Fruit fly (Drosophila melanogaster) whole organism, prepupa: ENCODE data around the gene CG15262.

ENCODE experiments used
- Blimp-1 ChIP-seq: fragments of 200-800 bp; sonication (Bioruptor generic); optimal IDR thresholded peaks from 3 replicates; lab custom pipeline; 2017; ENCODE audit warnings: missing biosample characterization, missing genetic modification characterization, mild to moderate bottlenecking, moderate library complexity, missing genetic modification reagents
- CG10669 ChIP-seq: fragments of 200-800 bp; sonication (Bioruptor generic); optimal IDR thresholded peaks from 3 replicates; lab custom pipeline; 2018; ENCODE audit warnings: missing biosample characterization, mild to moderate bottlenecking, missing genetic modification characterization, moderate library complexity
- CG11902 ChIP-seq: fragments of 200-800 bp; sonication (Bioruptor generic); optimal IDR thresholded peaks from 3 replicates; lab custom pipeline; 2016; ENCODE audit warnings: missing biosample characterization, missing genetic modification characterization
- CG15336 ChIP-seq: fragments of 200-800 bp; sonication (Bioruptor generic); IDR thresholded peaks from 2 replicates; pipeline ENCODE4 v1.3.6; 2022; ENCODE audit warnings: missing biosample characterization, missing genetic modification characterization
- CG3032 ChIP-seq: fragments of 200-800 bp; optimal IDR thresholded peaks from 2 replicates; lab custom pipeline; 2019; ENCODE audit warnings: missing biosample characterization, mild to moderate bottlenecking, missing genetic modification characterization, moderate library complexity
- CG31627 ChIP-seq: fragments of 200-800 bp; sonication (Bioruptor generic); optimal IDR thresholded peaks from 3 replicates; lab custom pipeline; 2016; ENCODE audit warnings: missing biosample characterization, missing genetic modification characterization
- CG32006 ChIP-seq: fragments of 200-800 bp; sonication (Bioruptor generic); optimal IDR thresholded peaks from 3 replicates; lab custom pipeline; 2017; ENCODE audit warnings: missing biosample characterization, mild to moderate bottlenecking, missing genetic modification characterization
- CG34406 ChIP-seq: fragments of 200-800 bp; sonication (Bioruptor generic); optimal IDR thresholded peaks from 3 replicates; lab custom pipeline; 2016; ENCODE audit warnings: missing biosample characterization, missing genetic modification characterization
- CG3919 ChIP-seq: fragments of 200-800 bp; sonication (Bioruptor generic); optimal IDR thresholded peaks from 3 replicates; lab custom pipeline; 2016; ENCODE audit warnings: missing biosample characterization, missing genetic modification characterization
- CG4318 ChIP-seq: fragments of 200-800 bp; sonication (Bioruptor generic); optimal IDR thresholded peaks from 3 replicates; lab custom pipeline; 2017; ENCODE audit warnings: missing biosample characterization, mild to moderate bottlenecking, missing genetic modification characterization
- CG6163 ChIP-seq: fragments of 200-800 bp; sonication (Bioruptor generic); IDR thresholded peaks from 3 replicates; pipeline ENCODE4 v1.3.6; 2022; ENCODE audit warnings: missing biosample characterization, missing genetic modification characterization
- CG6276 ChIP-seq: fragments of 200-800 bp; sonication (Bioruptor generic); optimal IDR thresholded peaks from 2 replicates; lab custom pipeline; 2017; ENCODE audit warnings: missing biosample characterization, mild to moderate bottlenecking, missing genetic modification characterization
- CG6792 ChIP-seq: fragments of 200-800 bp; sonication (Bioruptor generic); optimal IDR thresholded peaks from 3 replicates; lab custom pipeline; 2016; ENCODE audit warnings: missing biosample characterization, missing genetic modification characterization
- CG6808 ChIP-seq: fragments of 200-800 bp; sonication (Bioruptor generic); optimal IDR thresholded peaks from 3 replicates; lab custom pipeline; 2017; ENCODE audit warnings: missing biosample characterization, missing genetic modification characterization, mild to moderate bottlenecking, moderate library complexity, missing genetic modification reagents
- CG6854 ChIP-seq: fragments of 200-800 bp; sonication (Bioruptor generic); optimal IDR thresholded peaks from 2 replicates; lab custom pipeline; 2017; ENCODE audit warnings: missing biosample characterization, mild to moderate bottlenecking, missing genetic modification characterization
- CG7368 ChIP-seq: fragments of 200-800 bp; sonication (Bioruptor generic); optimal IDR thresholded peaks from 3 replicates; lab custom pipeline; 2016; ENCODE audit warnings: missing biosample characterization, missing genetic modification characterization
- CG8119 ChIP-seq: fragments of 200-800 bp; sonication (Bioruptor generic); IDR thresholded peaks from 3 replicates; pipeline ENCODE4 v1.3.6; 2022; ENCODE audit warnings: missing biosample characterization, missing genetic modification characterization
- CG8319 ChIP-seq: fragments of 200-800 bp; sonication (Bioruptor generic); optimal IDR thresholded peaks from 3 replicates; lab custom pipeline; 2016; ENCODE audit warnings: missing biosample characterization, missing genetic modification characterization
- CG8632 ChIP-seq: fragments of 200-800 bp; sonication (Bioruptor generic); optimal IDR thresholded peaks from 3 replicates; lab custom pipeline; 2016; ENCODE audit warnings: missing biosample characterization, missing genetic modification characterization
- CG9139 ChIP-seq: fragments of 200-800 bp; sonication (Bioruptor generic); optimal IDR thresholded peaks from 3 replicates; lab custom pipeline; 2017; ENCODE audit warnings: missing biosample characterization, mild to moderate bottlenecking, missing genetic modification characterization
- Eip75B ChIP-seq: fragments of 200-800 bp; sonication (Bioruptor generic); optimal IDR thresholded peaks from 3 replicates; lab custom pipeline; 2016; ENCODE audit warnings: missing biosample characterization, missing genetic modification characterization
- Eip78C ChIP-seq: fragments of 200-800 bp; sonication (Bioruptor generic); peaks from one replicate; lab custom pipeline; 2016; ENCODE audit warnings: missing biosample characterization, missing genetic modification characterization
- Eip93F ChIP-seq: fragments of 200-800 bp; sonication (Bioruptor generic); optimal IDR thresholded peaks from 2 replicates; lab custom pipeline; 2016; ENCODE audit warnings: missing biosample characterization, mild to moderate bottlenecking, missing genetic modification characterization
- Ets21C ChIP-seq: fragments of 200-800 bp; sonication (Bioruptor generic); optimal IDR thresholded peaks from 3 replicates; lab custom pipeline; 2016; ENCODE audit warnings: missing biosample characterization, missing genetic modification characterization
- Ets96B ChIP-seq: fragments of 200-800 bp; optimal IDR thresholded peaks from 2 replicates; lab custom pipeline; 2019; ENCODE audit warnings: missing biosample characterization, mild to moderate bottlenecking, missing genetic modification characterization, moderate library complexity
- Gug ChIP-seq: fragments of 200-800 bp; sonication (Bioruptor generic); IDR thresholded peaks from 2 replicates; pipeline ENCODE4 v1.3.6; 2022; ENCODE audit warnings: missing biosample characterization, missing genetic modification characterization
- Hr4 ChIP-seq: fragments of 200-800 bp; sonication (Bioruptor generic); optimal IDR thresholded peaks from 3 replicates; lab custom pipeline; 2016; ENCODE audit warnings: missing biosample characterization, missing genetic modification characterization
- Lpt ChIP-seq: fragments of 200-800 bp; sonication (Bioruptor generic); optimal IDR thresholded peaks from 3 replicates; lab custom pipeline; 2016; ENCODE audit warnings: missing biosample characterization, missing genetic modification characterization
- OdsH ChIP-seq: fragments of 200-800 bp; sonication (Bioruptor generic); optimal IDR thresholded peaks from 3 replicates; lab custom pipeline; 2016; ENCODE audit warnings: missing biosample characterization, missing genetic modification characterization
- Sox102F ChIP-seq: fragments of 200-800 bp; sonication (Bioruptor generic); optimal IDR thresholded peaks from 2 replicates; lab custom pipeline; 2016; ENCODE audit warnings: missing biosample characterization, mild to moderate bottlenecking, missing genetic modification characterization
- achi ChIP-seq: fragments of 200-800 bp; sonication (Bioruptor generic); optimal IDR thresholded peaks from 3 replicates; lab custom pipeline; 2016; ENCODE audit warnings: missing biosample characterization, missing genetic modification characterization
- acj6 ChIP-seq: fragments of 200-800 bp; sonication (Bioruptor generic); optimal IDR thresholded peaks from 3 replicates; lab custom pipeline; 2016; ENCODE audit warnings: missing biosample characterization, missing genetic modification characterization
- cyc ChIP-seq: fragments of 200-800 bp; sonication (Bioruptor generic); optimal IDR thresholded peaks from 3 replicates; lab custom pipeline; 2016; ENCODE audit warnings: missing biosample characterization, missing genetic modification characterization
- dac ChIP-seq: fragments of 200-800 bp; sonication (Bioruptor generic); optimal IDR thresholded peaks from 2 replicates; lab custom pipeline; 2017; ENCODE audit warnings: missing biosample characterization, mild to moderate bottlenecking, missing genetic modification characterization
- dsx ChIP-seq: fragments of 200-800 bp; optimal IDR thresholded peaks from 3 replicates; lab custom pipeline; 2019; ENCODE audit warnings: missing biosample characterization, mild to moderate bottlenecking, missing genetic modification characterization, moderate library complexity; ENCODE audit not compliant: poor library complexity, severe bottlenecking
- eg ChIP-seq: fragments of 200-800 bp; sonication (Bioruptor generic); IDR thresholded peaks from 3 replicates; pipeline ENCODE4 v1.3.6; 2022; ENCODE audit warnings: missing biosample characterization, missing genetic modification characterization
- esn ChIP-seq: fragments of 200-800 bp; sonication (Bioruptor generic); optimal IDR thresholded peaks from 2 replicates; lab custom pipeline; 2016; ENCODE audit warnings: missing biosample characterization, mild to moderate bottlenecking, missing genetic modification characterization, moderate library complexity
- fkh ChIP-seq: fragments of 200-800 bp; sonication (Bioruptor generic); optimal IDR thresholded peaks from 3 replicates; lab custom pipeline; 2017; ENCODE audit warnings: missing biosample characterization, mild to moderate bottlenecking, missing genetic modification characterization, moderate library complexity
- lz ChIP-seq: fragments of 200-800 bp; sonication (Bioruptor generic); optimal IDR thresholded peaks from 3 replicates; lab custom pipeline; 2016; ENCODE audit warnings: missing biosample characterization, missing genetic modification characterization
- net ChIP-seq: fragments of 200-800 bp; sonication (Bioruptor generic); optimal IDR thresholded peaks from 3 replicates; lab custom pipeline; 2016; ENCODE audit warnings: missing biosample characterization, missing genetic modification characterization
- salr ChIP-seq, 2 experiments: fragments of 200-800 bp; sonication (Bioruptor generic); optimal IDR thresholded peaks; 3 replicates each; lab custom pipeline; 2016 to 2018; ENCODE audit warnings: missing biosample characterization in 2 of 2, missing genetic modification characterization in 2 of 2, mild to moderate bottlenecking in 1 of 2
- spab ChIP-seq: fragments of 200-800 bp; sonication (Bioruptor generic); optimal IDR thresholded peaks from 2 replicates; lab custom pipeline; 2017; ENCODE audit warnings: missing biosample characterization, mild to moderate bottlenecking, missing genetic modification characterization, missing genetic modification reagents
- svp ChIP-seq: fragments of 200-800 bp; sonication (Bioruptor generic); peaks from one replicate; lab custom pipeline; 2016; ENCODE audit warnings: missing biosample characterization, missing genetic modification characterization
- topi ChIP-seq: fragments of 200-800 bp; sonication (Bioruptor generic); optimal IDR thresholded peaks from 3 replicates; lab custom pipeline; 2016; ENCODE audit warnings: missing biosample characterization, missing genetic modification characterization
- vri ChIP-seq: fragments of 200-800 bp; sonication (Bioruptor generic); optimal IDR thresholded peaks from 3 replicates; lab custom pipeline; 2016; ENCODE audit warnings: missing biosample characterization, mild to moderate bottlenecking, missing genetic modification characterization

CG15262 gene

DNA sequence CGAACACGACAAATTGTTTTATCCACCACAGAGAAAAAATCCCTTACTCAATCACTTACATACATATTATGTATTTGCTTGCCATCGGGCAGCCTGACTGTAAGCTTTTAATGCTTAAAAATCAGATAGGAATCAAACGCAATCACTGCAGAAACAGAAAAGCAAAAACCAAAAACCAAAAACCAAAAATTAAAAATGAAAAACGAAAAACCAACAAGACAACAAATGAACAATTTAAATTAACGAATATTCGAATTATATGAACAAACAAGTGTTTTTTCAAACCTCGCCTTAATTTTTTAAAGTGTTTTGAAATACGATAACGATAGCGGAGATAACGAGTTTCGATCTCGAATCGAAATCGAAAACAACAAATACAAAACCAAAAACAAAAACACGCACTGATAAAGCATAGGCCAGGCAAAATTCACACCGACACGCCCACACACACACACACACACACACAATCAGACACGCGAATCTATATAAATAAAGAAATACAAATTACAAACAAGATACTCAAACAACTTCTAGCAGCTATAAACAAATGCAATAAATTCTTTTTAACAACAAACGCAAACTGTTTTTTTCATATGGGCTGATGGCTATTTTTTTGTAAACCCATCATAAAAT lies 43.3 kb upstream of the CG15262 start (continued):
- TF ChIP-seq dsx (peak; percentile 20), acj6 (GFP tag; lab: Kevin White, UChicago) (peak; percentile 48), CG9139 (GFP tag; lab: Kevin White, UChicago) (no peak), fkh (peak; percentile 14), vri (no peak), CG7368 (GFP tag; lab: Kevin White, UChicago) (no peak), CG6163 (GFP tag; lab: Robert Waterston, UW) (peak; percentile 64; the same call in 2 of the 3 replicates), Ets21C (GFP tag; lab: Kevin White, UChicago) (no peak)

DNA sequence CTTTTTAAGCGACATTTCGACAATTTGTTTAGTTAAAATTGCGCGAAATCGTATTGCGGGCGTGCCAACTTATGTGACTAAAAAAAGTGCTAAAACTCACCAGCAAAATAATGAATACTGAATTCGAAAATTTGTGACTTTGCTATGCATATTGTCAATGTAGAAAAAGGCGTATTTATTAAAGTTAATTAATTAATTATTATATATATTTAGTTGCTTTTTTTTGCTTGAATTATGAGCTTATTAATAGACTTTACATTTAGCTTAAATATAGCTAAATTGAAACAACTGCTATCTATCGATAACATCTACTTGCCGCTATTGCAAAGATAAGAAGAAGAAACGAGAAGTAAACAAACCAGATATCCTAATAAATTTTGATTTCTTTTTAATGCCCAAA lies 41.4 kb upstream of the CG15262 start, which contains the start of the genes PolD3 and Uxt:
TSS of gene PolD3 (minus strand) at position 56 of the 400 bp plus-strand sequence.
TSS of gene Uxt (plus strand) at position 333 of the 400 bp plus-strand sequence.
- TF ChIP-seq salr (GFP tag; optimal IDR thresholded peaks at IDR 0.05; lab: Kevin White, UChicago) (no peak), fkh (peak; percentile 80), cyc (no peak), CG10669 (no peak), Gug (GFP tag; lab: Robert Waterston, UW) (no peak), CG32006 (GFP tag; lab: Kevin White, UChicago) (no peak), CG7368 (GFP tag; lab: Kevin White, UChicago) (no peak)

DNA sequence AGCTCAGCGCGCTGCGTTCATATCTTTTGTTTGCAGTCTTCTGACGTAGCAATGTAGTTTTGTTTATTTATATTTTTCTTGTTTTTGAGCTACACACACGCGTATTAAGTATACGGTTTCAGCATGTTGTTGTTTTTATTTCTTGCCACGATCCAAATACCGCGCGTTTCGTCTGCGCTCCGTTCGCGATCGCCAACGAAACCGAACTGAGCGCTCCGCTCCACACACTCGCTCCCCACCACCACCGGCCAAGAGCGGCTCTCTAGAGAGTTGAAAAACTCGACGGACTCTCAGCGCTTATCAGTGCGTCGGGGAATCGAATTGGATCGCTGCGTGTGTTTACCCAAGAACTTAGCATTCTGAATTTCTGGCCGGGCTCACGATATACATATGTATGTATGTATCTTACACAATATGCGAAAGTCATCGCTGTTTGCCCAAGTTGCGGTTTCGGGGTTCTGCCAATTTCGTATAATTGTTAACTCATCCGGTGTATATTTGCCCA lies 33.1 kb upstream of the CG15262 start, which contains the start of gene yuri:
TSS of gene yuri (minus strand) at position 210 of the 505 bp plus-strand sequence.
- TF ChIP-seq CG10669 (peak; percentile 53), dsx (peak; percentile 81), spab (GFP tag; lab: Kevin White, UChicago) (peak; percentile 71), lz (GFP tag; lab: Kevin White, UChicago) (no peak), Ets96B (tag; lab: Kevin White, UChicago) (peak; percentile 68), Blimp-1 (GFP tag; lab: Kevin White, UChicago) (peak; percentile 9), cyc (no peak), svp (GFP tag; lab: Kevin White, UChicago) (peak; percentile 79), eg (GFP tag; lab: Robert Waterston, UW) (peak; percentile 81), Lpt (GFP tag; lab: Kevin White, UChicago) (peak; percentile 67), CG34406 (GFP tag; lab: Kevin White, UChicago) (peak; percentile 40), salr (GFP tag; optimal IDR thresholded peaks at IDR 0.05; lab: Kevin White, UChicago) (peak in 1 of 2 experiments; percentile 24), CG6854 (GFP tag; lab: Kevin White, UChicago) (peak; percentile 79), topi (GFP tag; lab: Kevin White, UChicago) (no peak), Eip75B (GFP tag; lab: Kevin White, UChicago) (peak; percentile 56), OdsH (GFP tag; lab: Kevin White, UChicago) (no peak), CG4318 (GFP tag; lab: Kevin White, UChicago) (no peak), CG11902 (GFP tag; lab: Kevin White, UChicago) (no peak), CG31627 (no peak), CG3919 (GFP tag; lab: Kevin White, UChicago) (peak; percentile 60), Hr4 (GFP tag; lab: Kevin White, UChicago) (no peak), Eip93F (GFP tag; lab: Kevin White, UChicago) (no peak), CG9139 (GFP tag; lab: Kevin White, UChicago) (peak; percentile 89), CG6276 (peak; percentile 69), achi (peak; percentile 41), CG6163 (GFP tag; lab: Robert Waterston, UW) (peak; percentile 87), net (GFP tag; lab: Kevin White, UChicago) (peak; percentile 48), CG8119 (GFP tag; lab: Robert Waterston, UW) (peak; percentile 80), acj6 (GFP tag; lab: Kevin White, UChicago) (no peak), CG6808 (GFP tag; lab: Kevin White, UChicago) (peak; percentile 76), CG6792 (GFP tag; lab: Kevin White, UChicago) (peak; percentile 36), CG8319 (GFP tag; lab: Kevin White, UChicago) (no peak), CG15336 (GFP tag; lab: Robert Waterston, UW) (peak; percentile 79), CG8632 (GFP tag; lab: Kevin White, UChicago) (peak; percentile 32), esn (peak; percentile 51), Eip78C (GFP tag; lab: Kevin White, UChicago) (peak; percentile 87), fkh (peak; percentile 97), CG3032 (tag; lab: Kevin White, UChicago) (peak; percentile 61), dac (GFP tag; lab: Kevin White, UChicago) (no peak), Sox102F (GFP tag; lab: Kevin White, UChicago) (peak; percentile 56), vri (peak; percentile 87)
